Fruit fly (Drosophila melanogaster) whole organism, embryonic: Measurements from ENCODE around the gene CG11839.

Experiments
- Bteb2 ChIP-seq: fragments of 200-800 bp; sonication (Bioruptor generic); optimal IDR thresholded peaks from 2 replicates; lab custom pipeline; 2016; ENCODE audit warnings: missing biosample characterization, missing genetic modification characterization
- CG13123 ChIP-seq: fragments of 200-800 bp; sonication (Bioruptor generic); optimal IDR thresholded peaks from 2 replicates; lab custom pipeline; 2016; ENCODE audit warnings: missing biosample characterization, missing genetic modification characterization
- CG14710 ChIP-seq: fragments of 200-800 bp; sonication (Bioruptor generic); optimal IDR thresholded peaks from 3 replicates; lab custom pipeline; 2019; ENCODE audit warnings: missing biosample characterization, mild to moderate bottlenecking, missing genetic modification characterization, moderate library complexity
- CG14860 ChIP-seq: fragments of 200-800 bp; sonication (Bioruptor generic); IDR thresholded peaks from 3 replicates; pipeline ENCODE4 v1.3.6; 2022; ENCODE audit warnings: missing biosample characterization, missing genetic modification characterization; ENCODE audit not compliant: partially characterized antibody
- CG15269 ChIP-seq: fragments of 200-800 bp; sonication (Bioruptor generic); optimal IDR thresholded peaks from 2 replicates; lab custom pipeline; 2018; ENCODE audit warnings: missing biosample characterization, mild to moderate bottlenecking, missing genetic modification characterization, moderate library complexity
- CG15514 ChIP-seq: fragments of 200-800 bp; sonication (Bioruptor generic); optimal IDR thresholded peaks from 3 replicates; lab custom pipeline; 2017; ENCODE audit warnings: missing biosample characterization, missing genetic modification characterization, mild to moderate bottlenecking, moderate library complexity, missing genetic modification reagents
- CG17359 ChIP-seq: fragments of 200-800 bp; sonication (Bioruptor generic); optimal IDR thresholded peaks from 3 replicates; lab custom pipeline; 2018; ENCODE audit warnings: missing biosample characterization, mild to moderate bottlenecking, missing genetic modification characterization, moderate library complexity
- CG2678 ChIP-seq: fragments of 200-800 bp; sonication (Bioruptor generic); optimal IDR thresholded peaks from 3 replicates; lab custom pipeline; 2019; ENCODE audit warnings: missing biosample characterization, mild to moderate bottlenecking, missing genetic modification characterization, moderate library complexity
- CG43689 ChIP-seq: fragments of 200-800 bp; sonication (Bioruptor generic); IDR thresholded peaks from 2 replicates; pipeline ENCODE4 v1.3.6; 2022; ENCODE audit warnings: missing biosample characterization, missing genetic modification characterization
- CG4707 ChIP-seq: fragments of 200-800 bp; sonication (Bioruptor generic); optimal IDR thresholded peaks from 2 replicates; lab custom pipeline; 2018; ENCODE audit warnings: missing biosample characterization, mild to moderate bottlenecking, missing genetic modification characterization, moderate library complexity
- CG5180 ChIP-seq: fragments of 200-800 bp; sonication (Bioruptor generic); optimal IDR thresholded peaks from 3 replicates; lab custom pipeline; 2017; ENCODE audit warnings: missing biosample characterization, missing genetic modification characterization, mild to moderate bottlenecking, moderate library complexity, missing genetic modification reagents
- CG6254 ChIP-seq: fragments of 200-800 bp; sonication (Bioruptor generic); optimal IDR thresholded peaks from 3 replicates; lab custom pipeline; 2017; ENCODE audit warnings: mild to moderate bottlenecking, missing biosample characterization, missing genetic modification reagents, missing genetic modification characterization
- CG6272 ChIP-seq: fragments of 200-800 bp; sonication (Bioruptor generic); IDR thresholded peaks from 2 replicates; pipeline ENCODE4 v1.3.6; 2022; ENCODE audit warnings: missing biosample characterization, missing genetic modification characterization
- CG7839 ChIP-seq: fragments of 200-800 bp; sonication (Bioruptor generic); optimal IDR thresholded peaks from 3 replicates; lab custom pipeline; 2018; ENCODE audit warnings: missing biosample characterization, mild to moderate bottlenecking, missing genetic modification characterization, moderate library complexity
- CG8290 ChIP-seq, 3 experiments: fragments of 200-800 bp; sonication (Bioruptor generic); optimal IDR thresholded peaks; 2 replicates each; lab custom pipeline; 2016 to 2019; ENCODE audit warnings: missing biosample characterization in 3 of 3, missing genetic modification characterization in 3 of 3, mild to moderate bottlenecking in 2 of 3, moderate library complexity in 1 of 3
- CG9876 ChIP-seq: fragments of 200-800 bp; sonication (Bioruptor generic); optimal IDR thresholded peaks from 2 replicates; lab custom pipeline; 2016; ENCODE audit warnings: missing biosample characterization, missing genetic modification characterization
- Drgx ChIP-seq: fragments of 200-800 bp; sonication (Bioruptor generic); IDR thresholded peaks from 2 replicates; pipeline ENCODE4 v1.3.6; 2022; ENCODE audit warnings: missing biosample characterization, missing genetic modification characterization
- E2f2 ChIP-seq: fragments of 200-800 bp; sonication (Bioruptor generic); IDR thresholded peaks from 2 replicates; pipeline ENCODE4 v1.3.6; 2022; ENCODE audit warnings: missing biosample characterization, missing genetic modification characterization
- Elba2 ChIP-seq: fragments of 200-800 bp; sonication (Bioruptor generic); optimal IDR thresholded peaks from 3 replicates; lab custom pipeline; 2016; ENCODE audit warnings: missing biosample characterization, missing genetic modification characterization
- H15 ChIP-seq: fragments of 200-800 bp; sonication (Bioruptor generic); IDR thresholded peaks from 3 replicates; pipeline ENCODE4 v1.3.6; 2022; ENCODE audit warnings: missing biosample characterization, missing genetic modification characterization
- Hand ChIP-seq: fragments of 200-800 bp; sonication (Bioruptor generic); optimal IDR thresholded peaks from 2 replicates; lab custom pipeline; 2017; ENCODE audit warnings: mild to moderate bottlenecking, missing biosample characterization, missing genetic modification reagents, missing genetic modification characterization
- Hey ChIP-seq: fragments of 200-800 bp; sonication (Bioruptor generic); optimal IDR thresholded peaks from 3 replicates; lab custom pipeline; 2018; ENCODE audit warnings: missing biosample characterization, mild to moderate bottlenecking, missing genetic modification characterization
- Oli ChIP-seq: fragments of 200-800 bp; sonication (Bioruptor generic); optimal IDR thresholded peaks from 2 replicates; lab custom pipeline; 2018; ENCODE audit warnings: missing biosample characterization, mild to moderate bottlenecking, missing genetic modification characterization, moderate library complexity
- Spps ChIP-seq: fragments of 200-800 bp; sonication (Bioruptor generic); optimal IDR thresholded peaks from 2 replicates; lab custom pipeline; 2018; ENCODE audit warnings: missing biosample characterization, mild to moderate bottlenecking, missing genetic modification characterization
- ac ChIP-seq: fragments of 200-800 bp; sonication (Bioruptor generic); optimal IDR thresholded peaks from 3 replicates; lab custom pipeline; 2017; ENCODE audit warnings: missing biosample characterization, mild to moderate bottlenecking, missing genetic modification characterization
- aop ChIP-seq: fragments of 200-800 bp; sonication (Bioruptor generic); IDR thresholded peaks from 2 replicates; pipeline ENCODE4 v1.3.6; 2022; ENCODE audit warnings: missing biosample characterization, missing genetic modification characterization
- az2 ChIP-seq: fragments of 200-800 bp; sonication (Bioruptor generic); optimal IDR thresholded peaks from 3 replicates; lab custom pipeline; 2016; ENCODE audit warnings: missing biosample characterization, missing genetic modification characterization
- bsh ChIP-seq, 2 experiments: fragments of 200-800 bp; sonication (Bioruptor generic); optimal IDR thresholded peaks; 2 replicates each; lab custom pipeline; 2017 to 2018; ENCODE audit warnings: mild to moderate bottlenecking in 2 of 2, missing biosample characterization in 2 of 2, missing genetic modification characterization in 2 of 2, moderate library complexity in 1 of 2
- cas ChIP-seq: fragments of 200-800 bp; sonication (Bioruptor generic); IDR thresholded peaks from 2 replicates; pipeline ENCODE4 v1.3.6; 2022; ENCODE audit warnings: missing biosample characterization, missing genetic modification characterization
- croc ChIP-seq: fragments of 200-800 bp; sonication (Bioruptor generic); conservative IDR thresholded peaks from 3 replicates; pipeline ENCODE4 v1.3.6; 2022; ENCODE audit warnings: missing biosample characterization, missing genetic modification characterization
- dan ChIP-seq: fragments of 200-800 bp; sonication (Bioruptor generic); IDR thresholded peaks from 2 replicates; pipeline ENCODE4 v1.3.6; 2022; ENCODE audit warnings: missing biosample characterization, missing genetic modification characterization
- ems ChIP-seq: fragments of 200-800 bp; sonication (Bioruptor generic); optimal IDR thresholded peaks from 3 replicates; lab custom pipeline; 2016; ENCODE audit warnings: missing biosample characterization, missing genetic modification characterization
- eve ChIP-seq, 2 experiments: fragments of >200 bp; optimal IDR thresholded peaks; 2 replicates each; lab custom pipeline; 2017; ENCODE audit warnings: missing biosample characterization in 2 of 2, missing genetic modification characterization in 2 of 2
- ewg ChIP-seq: fragments of 200-800 bp; sonication (Bioruptor generic); optimal IDR thresholded peaks from 3 replicates; lab custom pipeline; 2017; ENCODE audit warnings: mild to moderate bottlenecking, missing biosample characterization, missing genetic modification reagents, missing genetic modification characterization
- eyg ChIP-seq: fragments of 200-800 bp; sonication (Bioruptor generic); optimal IDR thresholded peaks from 3 replicates; lab custom pipeline; 2016; ENCODE audit warnings: missing biosample characterization, missing genetic modification characterization
- gsb-n ChIP-seq: fragments of 200-800 bp; sonication (Bioruptor generic); optimal IDR thresholded peaks from 3 replicates; lab custom pipeline; 2018; ENCODE audit warnings: missing biosample characterization, mild to moderate bottlenecking, missing genetic modification characterization
- her ChIP-seq: fragments of 200-800 bp; sonication (Bioruptor generic); optimal IDR thresholded peaks from 2 replicates; lab custom pipeline; 2016; ENCODE audit warnings: missing biosample characterization, missing genetic modification characterization
- inv ChIP-seq: fragments of 200-800 bp; sonication (Bioruptor generic); IDR thresholded peaks from 2 replicates; pipeline ENCODE4 v1.3.6; 2022; ENCODE audit warnings: missing biosample characterization, missing genetic modification characterization; ENCODE audit not compliant: partially characterized antibody
- jumu ChIP-seq: fragments of 200-800 bp; sonication (Bioruptor generic); optimal IDR thresholded peaks from 3 replicates; lab custom pipeline; 2016; ENCODE audit warnings: missing biosample characterization, missing genetic modification characterization
- kay ChIP-seq: fragments of 200-800 bp; sonication (Bioruptor generic); optimal IDR thresholded peaks from 2 replicates; lab custom pipeline; 2016; ENCODE audit warnings: missing biosample characterization, missing genetic modification characterization
- lbe ChIP-seq: fragments of 200-800 bp; sonication (Bioruptor generic); optimal IDR thresholded peaks from 2 replicates; lab custom pipeline; 2016; ENCODE audit warnings: missing biosample characterization, mild to moderate bottlenecking, missing genetic modification characterization
- org-1 ChIP-seq: fragments of 200-800 bp; sonication (Bioruptor generic); optimal IDR thresholded peaks from 2 replicates; lab custom pipeline; 2017; ENCODE audit warnings: missing biosample characterization, missing genetic modification characterization
- otp ChIP-seq: fragments of 200-800 bp; sonication (Bioruptor generic); IDR thresholded peaks from 3 replicates; pipeline ENCODE4, ENCODE4 v1.3.6; 2022; ENCODE audit warnings: missing biosample characterization, missing genetic modification characterization
- pfk ChIP-seq: fragments of 200-800 bp; sonication (Bioruptor generic); optimal IDR thresholded peaks from 2 replicates; lab custom pipeline; 2018; ENCODE audit warnings: missing biosample characterization, mild to moderate bottlenecking, missing genetic modification characterization, moderate library complexity
- pho ChIP-seq: fragments of 200-800 bp; sonication (Bioruptor generic); optimal IDR thresholded peaks from 2 replicates; lab custom pipeline; 2016; ENCODE audit warnings: missing biosample characterization, missing genetic modification characterization
- pum ChIP-seq: fragments of 200-800 bp; sonication (Bioruptor generic); optimal IDR thresholded peaks from 2 replicates; lab custom pipeline; 2016; ENCODE audit warnings: missing biosample characterization, missing genetic modification characterization
- row ChIP-seq: fragments of 200-800 bp; sonication (Bioruptor generic); IDR thresholded peaks from 3 replicates; pipeline ENCODE4 v1.3.6; 2022; ENCODE audit warnings: missing biosample characterization, missing genetic modification characterization
- sd ChIP-seq: fragments of 200-800 bp; sonication (Bioruptor generic); optimal IDR thresholded peaks from 3 replicates; lab custom pipeline; 2018; ENCODE audit warnings: missing biosample characterization, mild to moderate bottlenecking, missing genetic modification characterization, moderate library complexity
- sens-2 ChIP-seq: fragments of 200-800 bp; sonication (Bioruptor generic); IDR thresholded peaks from 2 replicates; pipeline ENCODE4 v1.3.6; 2022; ENCODE audit warnings: missing biosample characterization, missing genetic modification characterization
- sr ChIP-seq: fragments of 200-800 bp; sonication (Bioruptor generic); IDR thresholded peaks from 3 replicates; pipeline ENCODE4 v1.3.6; 2022; ENCODE audit warnings: missing biosample characterization, missing genetic modification characterization

The CG11839 gene

dm6 chr3R:25051441-25052097 lies 18.2 kb upstream of the CG11839 start (continued):
- no peak for TF ChIP-seq CG8290 (GFP tag; optimal IDR thresholded peaks at IDR 0.05; lab: Kevin White, UChicago)
- TF ChIP-seq CG8290 (tag; optimal IDR thresholded peaks at IDR 0.05; lab: Kevin White, UChicago): peak in 1 of 2 experiments; percentile 23
- TF ChIP-seq ac (GFP tag; lab: Kevin White, UChicago): no peak
- no peak for TF ChIP-seq org-1 (GFP tag; lab: Kevin White, UChicago)
- no peak for TF ChIP-seq sr (GFP tag; lab: Robert Waterston, UW)
- TF ChIP-seq CG6272: no peak
- TF ChIP-seq aop (GFP tag; lab: Robert Waterston, UW): no peak
- no peak for TF ChIP-seq her
- no peak for TF ChIP-seq CG15514 (GFP tag; lab: Kevin White, UChicago)
- no peak for TF ChIP-seq CG4707 (GFP tag; lab: Kevin White, UChicago)
- no peak for TF ChIP-seq sens-2 (GFP tag; lab: Robert Waterston, UW)
- TF ChIP-seq CG13123 (GFP tag; lab: Kevin White, UChicago): no peak
- TF ChIP-seq CG6254 (GFP tag; lab: Kevin White, UChicago): no peak
- no peak for TF ChIP-seq E2f2 (GFP tag; lab: Robert Waterston, UW)
- peak; percentile 21 for TF ChIP-seq pho (GFP tag; lab: Kevin White, UChicago)
- no peak for TF ChIP-seq eyg (GFP tag; lab: Kevin White, UChicago)
- no peak for TF ChIP-seq croc
- no peak for TF ChIP-seq otp (GFP tag; lab: Robert Waterston, UW)
- TF ChIP-seq CG17359 (tag; lab: Kevin White, UChicago): no peak
- TF ChIP-seq gsb-n (tag; lab: Kevin White, UChicago): no peak
- no peak for TF ChIP-seq Spps
- peak; percentile 5 for TF ChIP-seq CG2678 (tag; lab: Kevin White, UChicago)
- TF ChIP-seq cas (GFP tag; lab: Robert Waterston, UW): no peak
- no peak for TF ChIP-seq CG14860 (GFP tag; lab: Robert Waterston, UW)
- TF ChIP-seq CG43689 (GFP tag; lab: Robert Waterston, UW): no peak
- TF ChIP-seq bsh (GFP tag; optimal IDR thresholded peaks at IDR 0.05; lab: Kevin White, UChicago): no peak
- TF ChIP-seq Elba2 (GFP tag; lab: Kevin White, UChicago): no peak
- no peak for TF ChIP-seq jumu (GFP tag; lab: Kevin White, UChicago)
- no peak for TF ChIP-seq Hand (GFP tag; lab: Kevin White, UChicago)
- no peak for TF ChIP-seq pum (GFP tag; lab: Kevin White, UChicago)
- no peak for TF ChIP-seq ewg (GFP tag; lab: Kevin White, UChicago)
- TF ChIP-seq Hey (tag; lab: Kevin White, UChicago): peak; percentile 50
- TF ChIP-seq CG7839 (tag; lab: Kevin White, UChicago): no peak
- no peak for TF ChIP-seq Bteb2 (GFP tag; lab: Kevin White, UChicago)
- no peak for TF ChIP-seq lbe (GFP tag; lab: Kevin White, UChicago)
- no peak for TF ChIP-seq CG5180
- TF ChIP-seq dan (GFP tag; lab: Robert Waterston, UW): no peak
- no peak for TF ChIP-seq CG15269 (tag; lab: Kevin White, UChicago)
- no peak for TF ChIP-seq pfk (GFP tag; lab: Kevin White, UChicago)
- no peak for TF ChIP-seq CG14710
- no peak for TF ChIP-seq kay
- no peak; the same call in 1 of the 2 replicates for TF ChIP-seq Drgx (GFP tag; lab: Robert Waterston, UW)
- TF ChIP-seq CG9876 (GFP tag; lab: Kevin White, UChicago): no peak
- TF ChIP-seq row (GFP tag; lab: Robert Waterston, UW): peak; percentile 52
- TF ChIP-seq az2 (GFP tag; lab: Kevin White, UChicago): no peak
- TF ChIP-seq sd (tag; lab: Kevin White, UChicago): peak; percentile 93
- no peak for TF ChIP-seq ems (GFP tag; lab: Kevin White, UChicago)
- TF ChIP-seq H15: no peak
- no peak for TF ChIP-seq inv (GFP tag; lab: Robert Waterston, UW)
- no peak for TF ChIP-seq Oli (tag; lab: Kevin White, UChicago)
- TF ChIP-seq eve (GFP tag; optimal IDR thresholded peaks at IDR 0.05; lab: Kevin White, UChicago): peak in 1 of 2 experiments; percentile 62
